Fruit fly (Drosophila melanogaster): ENCODE data around the gene CG4565.

Gene CG4565

DNA sequence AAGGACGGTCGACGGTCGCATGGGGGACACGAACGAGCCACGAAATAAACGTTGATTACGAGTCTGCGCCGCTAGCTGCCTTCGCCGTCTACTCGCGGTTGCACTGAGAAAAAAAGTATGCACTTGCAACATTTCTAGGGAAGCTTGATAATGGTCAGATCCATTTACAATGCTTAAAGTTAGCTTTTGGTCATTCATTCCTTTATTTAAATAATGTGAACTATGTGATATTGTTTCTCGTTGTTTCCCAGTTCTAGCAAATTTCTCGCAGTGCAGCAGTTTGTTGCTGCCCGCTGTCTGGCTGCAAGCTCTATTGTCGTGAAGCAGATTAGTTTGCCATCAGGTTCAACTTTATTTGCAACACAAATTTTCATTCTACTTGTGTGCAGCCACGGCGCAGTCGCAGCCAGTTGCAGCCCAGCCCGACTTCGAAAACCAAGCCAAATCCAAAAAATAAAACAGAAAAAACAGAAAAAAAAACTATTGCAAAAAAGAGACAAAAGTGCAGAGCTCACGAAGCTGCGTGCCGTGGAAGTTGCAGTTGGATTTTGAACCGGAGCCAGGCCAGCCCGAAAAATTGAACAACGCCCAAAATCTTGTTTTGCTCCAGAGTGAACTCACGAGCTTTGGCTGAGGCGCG is 19.9 kb upstream of the CG4565 start (continued):
- TF ChIP-seq CG10959 (GFP tag; IDR thresholded peaks at IDR 0.05) (peak; percentile 9; the same call in 1 of the 2 replicates), ap (GFP tag; IDR thresholded peaks at IDR 0.05) (no peak), esg (GFP tag; conservative IDR thresholded peaks at IDR 0.05) (no peak), prd (optimal IDR thresholded peaks at IDR 0.05) (no peak), prd (GFP tag; IDR thresholded peaks at IDR 0.05) (peak; percentile 47; the same call in 2 of the 3 replicates), HLH3B (GFP tag; IDR thresholded peaks at IDR 0.05) (peak; percentile 40; the same call in 1 of the 2 replicates), CG13287 (GFP tag; IDR thresholded peaks at IDR 0.05; ENCODE audit: partially characterized antibody) (no peak), D19A (tag; optimal IDR thresholded peaks at IDR 0.05) (no peak), insv (GFP tag; optimal IDR thresholded peaks at IDR 0.05) (no peak), her (GFP tag; optimal IDR thresholded peaks at IDR 0.05) (no peak), nmo (GFP tag; optimal IDR thresholded peaks at IDR 0.05) (peak; percentile 7), CG31441 (GFP tag; IDR thresholded peaks at IDR 0.05) (peak; percentile 42; the same call in 1 of the 2 replicates), CG9797 (GFP tag; optimal IDR thresholded peaks at IDR 0.05) (no peak), CG18011 (GFP tag; optimal IDR thresholded peaks at IDR 0.05) (no peak), nom (GFP tag; optimal IDR thresholded peaks at IDR 0.05) (peak; percentile 79), fd96Cb (tag; optimal IDR thresholded peaks at IDR 0.05) (peak; percentile 27), Drgx (GFP tag; IDR thresholded peaks at IDR 0.05) (peak; percentile 96), CG4820 (GFP tag; optimal IDR thresholded peaks at IDR 0.05) (peak; percentile 27), ase (GFP tag; IDR thresholded peaks at IDR 0.05) (0 out of 3 replicates have a peak, but pooled peaks have one; percentile 17), fru (optimal IDR thresholded peaks at IDR 0.05) (no peak), dmrt99B (tag; optimal IDR thresholded peaks at IDR 0.05) (peak; percentile 42), sug (tag; optimal IDR thresholded peaks at IDR 0.05) (no peak), sens (GFP tag) (peak; percentile 45), sob (GFP tag; IDR thresholded peaks at IDR 0.05) (no peak), Antp (GFP tag; optimal IDR thresholded peaks at IDR 0.05) (peak; percentile 7)

DNA sequence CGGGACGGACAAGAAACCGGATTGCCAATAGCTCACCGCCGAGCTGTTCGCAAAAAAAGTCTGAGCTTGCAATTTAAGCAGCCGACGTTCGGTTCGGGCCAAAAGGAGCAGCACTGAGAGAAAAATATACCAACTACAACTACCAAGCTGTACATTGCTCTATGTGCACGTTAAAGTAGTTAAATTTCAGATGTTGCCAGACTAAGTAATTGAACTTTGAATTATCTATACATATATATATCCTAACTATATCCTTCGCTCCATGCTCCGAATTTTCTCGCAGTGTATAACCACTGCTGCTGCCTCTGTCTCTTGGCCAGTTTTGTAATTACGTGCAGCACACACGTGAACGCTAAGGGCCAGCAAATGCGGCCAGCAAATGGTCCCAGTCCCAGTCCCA is 17.6 kb upstream of the CG4565 start:
- TF ChIP-seq HLH4C (GFP tag; IDR thresholded peaks at IDR 0.05; ENCODE audit: partially characterized antibody) (no peak), ab (GFP tag; optimal IDR thresholded peaks at IDR 0.05) (no peak), gcm2 (GFP tag; optimal IDR thresholded peaks at IDR 0.05) (no peak), HmgZ (tag; optimal IDR thresholded peaks at IDR 0.05) (no peak), Asciz (GFP tag; optimal IDR thresholded peaks at IDR 0.05) (no peak), CG17802 (tag; optimal IDR thresholded peaks at IDR 0.05) (no peak), Hmr (GFP tag; optimal IDR thresholded peaks at IDR 0.05) (no peak), zfh2 (GFP tag; optimal IDR thresholded peaks at IDR 0.05) (no peak), CG4424 (GFP tag; optimal IDR thresholded peaks at IDR 0.05) (no peak), Drgx (GFP tag; IDR thresholded peaks at IDR 0.05) (peak; percentile 96), ham (GFP tag; IDR thresholded peaks at IDR 0.05) (no peak), CG9215 (GFP tag; IDR thresholded peaks at IDR 0.05) (no peak), Ets65A (GFP tag) (peak; percentile 19), slbo (GFP tag; IDR thresholded peaks at IDR 0.05) (no peak), dpn (GFP tag; optimal IDR thresholded peaks at IDR 0.05) (no peak), eyg (GFP tag; optimal IDR thresholded peaks at IDR 0.05) (no peak), wdn (GFP tag; IDR thresholded peaks at IDR 0.05) (no peak), CG10462 (GFP tag; optimal IDR thresholded peaks at IDR 0.05) (no peak), unc-4 (GFP tag; IDR thresholded peaks at IDR 0.05; ENCODE audit: partially characterized antibody) (no peak), CG1233 (GFP tag; optimal IDR thresholded peaks at IDR 0.05) (no peak), CG2116 (GFP tag; optimal IDR thresholded peaks at IDR 0.05) (no peak), CG6765 (GFP tag; optimal IDR thresholded peaks at IDR 0.05) (no peak), CG1603 (tag; optimal IDR thresholded peaks at IDR 0.05) (peak; percentile 25), lbe (GFP tag; optimal IDR thresholded peaks at IDR 0.05) (peak; percentile 96), nmo (GFP tag; optimal IDR thresholded peaks at IDR 0.05) (no peak), nerfin-1 (tag; optimal IDR thresholded peaks at IDR 0.05) (no peak), CG16779 (GFP tag; IDR thresholded peaks at IDR 0.05) (no peak), row (GFP tag; IDR thresholded peaks at IDR 0.05) (no peak), Meics (GFP tag; optimal IDR thresholded peaks at IDR 0.05) (no peak)

Data from whole organism, embryonic.